Worm (Caenorhabditis elegans) whole organism, L4 larva: ENCODE measurements around the gene clh-6.

Experiments used
- ama-1 ChIP-seq: fragments of 150-350 bp; optimal IDR thresholded peaks from 2 replicates; lab custom pipeline; 2014; ENCODE audit warnings: inconsistent platforms, mixed read lengths
- dve-1 ChIP-seq: sonication (generic microtip); optimal IDR thresholded peaks from 2 replicates; lab custom pipeline; 2017; ENCODE audit warnings: antibody characterized with exemption, mild to moderate bottlenecking, missing genetic modification characterization, missing compliant biosample characterization; ENCODE audit not compliant: insufficient read depth
- lin-39 ChIP-seq: fragments of 150-350 bp; optimal IDR thresholded peaks from 2 replicates; lab custom pipeline; 2014; ENCODE audit warnings: missing biosample characterization, missing genetic modification reagents, missing genetic modification characterization
- mdl-1 ChIP-seq, 2 experiments: fragments of 150-350 bp in 1 of 2; sonication (generic microtip) in 1 of 2; optimal IDR thresholded peaks; 2 replicates each; lab custom pipeline; 2014 to 2017; ENCODE audit warnings: missing biosample characterization in 2 of 2, missing genetic modification characterization in 2 of 2
- pha-4 ChIP-seq, 2 experiments: fragments of 150-350 bp in 1 of 2; fragments of 200-800 bp in 1 of 2; sonication (Bioruptor generic) in 1 of 2; IDR thresholded peaks in 1 of 2; optimal IDR thresholded peaks in 1 of 2; 2 replicates each; pipeline versions ENCODE4 v1.3.6 to Lab custom; 2014 to 2022; ENCODE audit warnings: missing genetic modification characterization in 2 of 2, missing genetic modification reagents in 2 of 2, missing biosample characterization in 1 of 2, missing compliant biosample characterization in 1 of 2
- snpc-4 ChIP-seq: fragments of 150-350 bp; optimal IDR thresholded peaks from 2 replicates; lab custom pipeline; 2014; ENCODE audit warnings: missing biosample characterization, missing genetic modification characterization
- spr-1 ChIP-seq: sonication (generic microtip); optimal IDR thresholded peaks from 2 replicates; lab custom pipeline; 2016; ENCODE audit warnings: mild to moderate bottlenecking, missing genetic modification characterization, missing compliant biosample characterization
- ztf-11 ChIP-seq: fragments of 150-350 bp; optimal IDR thresholded peaks from 2 replicates; lab custom pipeline; 2014; ENCODE audit warnings: missing biosample characterization, missing genetic modification characterization

DNA sequence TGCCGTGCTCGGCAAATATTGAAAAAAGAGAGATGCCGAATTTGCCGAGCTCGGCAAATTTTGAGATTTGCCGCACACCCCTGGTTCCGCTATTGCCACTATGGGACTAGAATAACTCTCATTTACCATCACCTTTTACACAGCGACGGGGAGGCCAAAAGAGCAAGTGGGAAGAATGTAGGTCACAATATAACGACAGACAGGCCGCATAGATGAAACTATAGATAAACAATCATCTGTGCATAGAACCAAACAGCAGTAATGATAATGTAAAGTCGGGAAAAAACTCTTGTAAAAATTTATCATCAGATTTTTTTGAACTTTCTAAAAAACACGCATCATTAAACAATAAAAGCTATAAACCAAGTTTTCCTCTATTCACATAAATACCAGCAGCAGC lies 5.3 kb upstream of the clh-6 start, which contains the start of gene kmo-2:
- no peak for TF ChIP-seq pha-4 (GFP tag; IDR thresholded peaks at IDR 0.05; lab: Robert Waterston, UW)
- TF ChIP-seq pha-4 (tag; optimal IDR thresholded peaks at IDR 0.05; lab: Kevin White, UChicago): no peak
- no peak for TF ChIP-seq snpc-4
- TF ChIP-seq ztf-11: no peak
- TF ChIP-seq spr-1 (tag; lab: Kevin White, UChicago): no peak
- TF ChIP-seq dve-1 (tag; lab: Kevin White, UChicago): no peak
- no peak for TF ChIP-seq mdl-1 (tag; optimal IDR thresholded peaks at IDR 0.05; lab: Kevin White, UChicago)
- no peak for TF ChIP-seq ama-1
- no peak for TF ChIP-seq lin-39 (tag; lab: Kevin White, UChicago)
